Fruit fly (Drosophila melanogaster): ENCODE measurements around the gene RpL28.

RpL28 gene

dm6 chr3L:3206263-3206662 is 16.5 kb downstream of the RpL28 start, which contains the start of gene CG33160:
CG33160 (minus strand) TSS chr3L:3206363.
- no peak for TF ChIP-seq EcR (GFP tag; optimal IDR thresholded peaks at IDR 0.05)
- TF ChIP-seq psq (optimal IDR thresholded peaks at IDR 0.05), result no peak
- TF ChIP-seq usp (GFP tag; optimal IDR thresholded peaks at IDR 0.05), result no peak
- no peak for TF ChIP-seq CG8478 (optimal IDR thresholded peaks at IDR 0.05)
- TF ChIP-seq Dll (optimal IDR thresholded peaks at IDR 0.05), result no peak
- no peak for TF ChIP-seq pan (optimal IDR thresholded peaks at IDR 0.05)

dm6 chr3L:3205349-3205748 is 17.4 kb downstream of the RpL28 start, which contains the start of gene CG32277:
CG32277 (minus strand) TSS chr3L:3205449.
- TF ChIP-seq psq (optimal IDR thresholded peaks at IDR 0.05) (no peak), EcR (GFP tag; optimal IDR thresholded peaks at IDR 0.05) (no peak), Dll (optimal IDR thresholded peaks at IDR 0.05) (no peak), usp (GFP tag; optimal IDR thresholded peaks at IDR 0.05) (no peak), pan (optimal IDR thresholded peaks at IDR 0.05) (no peak), CG8478 (optimal IDR thresholded peaks at IDR 0.05) (no peak)

- TF ChIP-seq EcR (GFP tag; optimal IDR thresholded peaks at IDR 0.05), result no peak
- no peak for TF ChIP-seq usp (GFP tag; optimal IDR thresholded peaks at IDR 0.05)
- no peak for TF ChIP-seq Dll (optimal IDR thresholded peaks at IDR 0.05)
- no peak for TF ChIP-seq pan (optimal IDR thresholded peaks at IDR 0.05)
- TF ChIP-seq CG8478 (optimal IDR thresholded peaks at IDR 0.05), result no peak
- no peak for TF ChIP-seq psq (optimal IDR thresholded peaks at IDR 0.05)
These were observed 18.4 kb downstream of the RpL28 start, which contains the start of gene CG33159 for dm6 chr3L:3204348-3204747. CG33159 (minus strand) TSS chr3L:3204448.

dm6 chr3L:3203062-3203461 is 19.7 kb downstream of the RpL28 start, which contains the start of gene CG32271:
CG32271 (minus strand) TSS chr3L:3203162.
- no peak for TF ChIP-seq usp (GFP tag; optimal IDR thresholded peaks at IDR 0.05)
- TF ChIP-seq pan (optimal IDR thresholded peaks at IDR 0.05), result no peak

dm6 chr3L:3198447-3199402 is 24.0 kb downstream of the RpL28 start, which contains the start of the genes CG32276 and gry:
CG32276 (minus strand) TSS chr3L:3199047.
gry (plus strand) TSS chr3L:3199090.
- TF ChIP-seq usp (GFP tag; optimal IDR thresholded peaks at IDR 0.05), result no peak
- TF ChIP-seq EcR (GFP tag; optimal IDR thresholded peaks at IDR 0.05), result no peak
- TF ChIP-seq Dll (optimal IDR thresholded peaks at IDR 0.05), result no peak
- no peak for TF ChIP-seq CG8478 (optimal IDR thresholded peaks at IDR 0.05)
- TF ChIP-seq pan (optimal IDR thresholded peaks at IDR 0.05), result no peak
- TF ChIP-seq psq (optimal IDR thresholded peaks at IDR 0.05), result no peak

dm6 chr3L:3197464-3197863 is 25.3 kb downstream of the RpL28 start, which contains the start of gene CG14966:
CG14966 (minus strand) TSS chr3L:3197631.
- no peak for TF ChIP-seq Dll (optimal IDR thresholded peaks at IDR 0.05)
- TF ChIP-seq psq (optimal IDR thresholded peaks at IDR 0.05), result no peak
- TF ChIP-seq pan (optimal IDR thresholded peaks at IDR 0.05), result no peak
- no peak for TF ChIP-seq CG8478 (optimal IDR thresholded peaks at IDR 0.05)
- TF ChIP-seq EcR (GFP tag; optimal IDR thresholded peaks at IDR 0.05), result no peak
- no peak for TF ChIP-seq usp (GFP tag; optimal IDR thresholded peaks at IDR 0.05)

dm6 chr3L:3194059-3194458 is 28.7 kb downstream of the RpL28 start:
- TF ChIP-seq Dll (optimal IDR thresholded peaks at IDR 0.05) (no peak), CG8478 (optimal IDR thresholded peaks at IDR 0.05) (no peak), psq (optimal IDR thresholded peaks at IDR 0.05) (no peak), EcR (GFP tag; optimal IDR thresholded peaks at IDR 0.05) (no peak), usp (GFP tag; optimal IDR thresholded peaks at IDR 0.05) (no peak), pan (optimal IDR thresholded peaks at IDR 0.05) (no peak)

dm6 chr3L:3192912-3193311 is 29.8 kb downstream of the RpL28 start, which contains the start of gene Hsp83:
Hsp83 (plus strand) TSS chr3L:3192969.
- TF ChIP-seq CG8478 (optimal IDR thresholded peaks at IDR 0.05), result no peak
- TF ChIP-seq pan (optimal IDR thresholded peaks at IDR 0.05), result no peak
- no peak for TF ChIP-seq psq (optimal IDR thresholded peaks at IDR 0.05)
- TF ChIP-seq EcR (GFP tag; optimal IDR thresholded peaks at IDR 0.05), result no peak
- TF ChIP-seq usp (GFP tag; optimal IDR thresholded peaks at IDR 0.05), result no peak
- TF ChIP-seq Dll (optimal IDR thresholded peaks at IDR 0.05), result no peak

- TF ChIP-seq EcR (GFP tag; optimal IDR thresholded peaks at IDR 0.05) (no peak), Dll (optimal IDR thresholded peaks at IDR 0.05) (no peak), CG8478 (optimal IDR thresholded peaks at IDR 0.05) (no peak), pan (optimal IDR thresholded peaks at IDR 0.05) (no peak), psq (optimal IDR thresholded peaks at IDR 0.05) (no peak), usp (GFP tag; optimal IDR thresholded peaks at IDR 0.05) (no peak)
These were observed 30.3 kb downstream of the RpL28 start, which contains the start of gene CG14965 for dm6 chr3L:3192333-3192894. CG14965 (minus strand) TSS chr3L:3192491.

dm6 chr3L:3189647-3190046 is 33.1 kb downstream of the RpL28 start, which contains the start of the genes CG42525 and CG14958:
CG42525 (minus strand) TSS chr3L:3189747.
CG14958 (plus strand) TSS chr3L:3189978.
- TF ChIP-seq usp (GFP tag; optimal IDR thresholded peaks at IDR 0.05), result no peak
- TF ChIP-seq pan (optimal IDR thresholded peaks at IDR 0.05), result no peak
- no peak for TF ChIP-seq EcR (GFP tag; optimal IDR thresholded peaks at IDR 0.05)
- no peak for TF ChIP-seq CG8478 (optimal IDR thresholded peaks at IDR 0.05)
- no peak for TF ChIP-seq Dll (optimal IDR thresholded peaks at IDR 0.05)
- TF ChIP-seq psq (optimal IDR thresholded peaks at IDR 0.05), result no peak

- TF ChIP-seq CG8478 (optimal IDR thresholded peaks at IDR 0.05), result no peak
- TF ChIP-seq EcR (GFP tag; optimal IDR thresholded peaks at IDR 0.05), result no peak
- no peak for TF ChIP-seq pan (optimal IDR thresholded peaks at IDR 0.05)
- TF ChIP-seq Dll (optimal IDR thresholded peaks at IDR 0.05), result no peak
- no peak for TF ChIP-seq usp (GFP tag; optimal IDR thresholded peaks at IDR 0.05)
- no peak for TF ChIP-seq psq (optimal IDR thresholded peaks at IDR 0.05)
These were observed 35.5 kb downstream of the RpL28 start, which contains the start of gene CG14957 for dm6 chr3L:3187263-3187662. CG14957 (plus strand) TSS chr3L:3187563.
